Worm (Caenorhabditis elegans) whole organism, L1 larva: ENCODE measurements around the gene F54D5.17.
A peak's percentile ranks its signal among the peaks of the same experiment; 100 is the strongest.
"Not testable (repeated sequence)": the region's sequence is repeated elsewhere in the genome, so short reads cannot be mapped to it uniquely, and the experiment has no call there.

Experiments
- C04F5.9 ChIP-seq: sonication (generic microtip); optimal IDR thresholded peaks from 2 replicates; lab custom pipeline; 2016; ENCODE audit warnings: missing genetic modification characterization, missing compliant biosample characterization
- C16A3.4 ChIP-seq: fragments of 150-350 bp; optimal IDR thresholded peaks from 2 replicates; lab custom pipeline; 2014; ENCODE audit warnings: missing biosample characterization, missing genetic modification characterization
- C34B4.2 ChIP-seq: sonication (generic microtip); optimal IDR thresholded peaks from 2 replicates; lab custom pipeline; 2017; ENCODE audit warnings: mild to moderate bottlenecking, missing genetic modification characterization, missing compliant biosample characterization
- Y116A8C.19 ChIP-seq: sonication (generic microtip); optimal IDR thresholded peaks from 2 replicates; lab custom pipeline; 2016; ENCODE audit warnings: missing compliant biosample characterization, missing genetic modification characterization, borderline replicate concordance
- aha-1 ChIP-seq: fragments of 150-350 bp; optimal IDR thresholded peaks from 2 replicates; lab custom pipeline; 2014; ENCODE audit warnings: missing biosample characterization, missing genetic modification characterization
- ama-1 ChIP-seq: fragments of 150-350 bp; optimal IDR thresholded peaks from 2 replicates; lab custom pipeline; 2014
- ceh-8 ChIP-seq: fragments of 200-800 bp; sonication (Bioruptor generic); optimal IDR thresholded peaks from 2 replicates; lab custom pipeline; 2018; ENCODE audit warnings: mild to moderate bottlenecking, missing genetic modification characterization, moderate library complexity, missing compliant biosample characterization
- ceh-88 ChIP-seq: fragments of 200-800 bp; sonication (Bioruptor generic); IDR thresholded peaks from 2 replicates; pipeline ENCODE4 v1.3.6; 2022; ENCODE audit warnings: missing genetic modification characterization, missing compliant biosample characterization
- ces-1 ChIP-seq: fragments of 150-350 bp; optimal IDR thresholded peaks from 2 replicates; lab custom pipeline; 2014; ENCODE audit warnings: missing biosample characterization, missing genetic modification reagents, missing genetic modification characterization
- dpl-1 ChIP-seq, 3 experiments: fragments of 150-350 bp in 2 of 3; sonication (generic microtip) in 1 of 3; optimal IDR thresholded peaks; 2 replicates each; lab custom pipeline; 2014 to 2017; ENCODE audit warnings: missing biosample characterization in 3 of 3, missing genetic modification characterization in 3 of 3, missing genetic modification reagents in 3 of 3
- dsc-1 ChIP-seq: sonication (generic microtip); optimal IDR thresholded peaks from 2 replicates; lab custom pipeline; 2016; ENCODE audit warnings: mild to moderate bottlenecking, missing genetic modification characterization, missing compliant biosample characterization
- elt-2 ChIP-seq: sonication (generic microtip); optimal IDR thresholded peaks from 2 replicates; lab custom pipeline; 2016; ENCODE audit warnings: missing genetic modification characterization, mild to moderate bottlenecking, inconsistent platforms, missing compliant biosample characterization, missing genetic modification reagents
- ets-5 ChIP-seq: fragments of 200-800 bp; sonication (Bioruptor generic); IDR thresholded peaks from 2 replicates; pipeline ENCODE4 v1.3.6; 2022; ENCODE audit warnings: missing genetic modification characterization, missing compliant biosample characterization
- fkh-10 ChIP-seq: sonication (generic microtip); optimal IDR thresholded peaks from 2 replicates; lab custom pipeline; 2017; ENCODE audit warnings: missing biosample characterization, missing genetic modification reagents, missing genetic modification characterization
- fkh-4 ChIP-seq: sonication (generic microtip); optimal IDR thresholded peaks from 2 replicates; lab custom pipeline; 2016; ENCODE audit warnings: missing compliant biosample characterization, missing genetic modification characterization, borderline replicate concordance
- grh-1 ChIP-seq: fragments of 200-800 bp; sonication (Bioruptor generic); IDR thresholded peaks from 2 replicates; pipeline ENCODE4 v1.3.6; 2022; ENCODE audit warnings: missing genetic modification reagents, missing genetic modification characterization, missing compliant biosample characterization
- hlh-17 ChIP-seq: fragments of 200-800 bp; sonication (Bioruptor generic); optimal IDR thresholded peaks from 2 replicates; lab custom pipeline; 2018; ENCODE audit warnings: missing genetic modification characterization, mild to moderate bottlenecking, missing compliant biosample characterization, moderate library complexity, borderline replicate concordance
- hlh-4 ChIP-seq: sonication (generic microtip); optimal IDR thresholded peaks from 2 replicates; lab custom pipeline; 2016; ENCODE audit warnings: mild to moderate bottlenecking, missing genetic modification characterization, missing compliant biosample characterization
- isw-1 ChIP-seq: fragments of 200-800 bp; sonication (Bioruptor generic); IDR thresholded peaks from 2 replicates; pipeline ENCODE4 v1.3.6; 2022; ENCODE audit warnings: missing genetic modification characterization, missing compliant biosample characterization
- lin-13 ChIP-seq: fragments of 150-350 bp; optimal IDR thresholded peaks from 2 replicates; lab custom pipeline; 2014; ENCODE audit warnings: missing biosample characterization, missing genetic modification reagents, missing genetic modification characterization
- lin-15B ChIP-seq: fragments of 150-350 bp; sonication (generic microtip); optimal IDR thresholded peaks from 3 replicates; lab custom pipeline; 2014; ENCODE audit warnings: missing biosample characterization, missing genetic modification characterization
- lin-35 ChIP-seq, 2 experiments: fragments of 150-350 bp; optimal IDR thresholded peaks; 2 replicates each; lab custom pipeline; 2014; ENCODE audit warnings: missing biosample characterization in 2 of 2, missing genetic modification characterization in 2 of 2, missing genetic modification reagents in 2 of 2
- lin-39 ChIP-seq: fragments of 150-350 bp; optimal IDR thresholded peaks from 2 replicates; lab custom pipeline; 2014; ENCODE audit warnings: missing biosample characterization, missing genetic modification reagents, missing genetic modification characterization
- lir-3 ChIP-seq: sonication (generic microtip); optimal IDR thresholded peaks from 2 replicates; lab custom pipeline; 2016; ENCODE audit warnings: mild to moderate bottlenecking, missing genetic modification characterization, moderate library complexity, missing compliant biosample characterization; ENCODE audit not compliant: poor library complexity
- lsy-2 ChIP-seq, 2 experiments: fragments of 150-350 bp; optimal IDR thresholded peaks; 2 replicates each; lab custom pipeline; 2014; ENCODE audit warnings: missing biosample characterization in 2 of 2, missing genetic modification characterization in 2 of 2
- nhr-12 ChIP-seq: sonication (generic microtip); optimal IDR thresholded peaks from 2 replicates; lab custom pipeline; 2017; ENCODE audit warnings: missing biosample characterization, missing genetic modification characterization
- nhr-19 ChIP-seq: fragments of 200-800 bp; sonication (Bioruptor generic); conservative IDR thresholded peaks from 2 replicates; pipeline ENCODE4 v1.3.6; 2022; ENCODE audit warnings: missing genetic modification characterization, missing compliant biosample characterization
- nhr-237 ChIP-seq: fragments of 150-350 bp; optimal IDR thresholded peaks from 2 replicates; lab custom pipeline; 2014; ENCODE audit warnings: missing biosample characterization, missing genetic modification characterization
- nhr-28 ChIP-seq: fragments of 150-350 bp; optimal IDR thresholded peaks from 2 replicates; lab custom pipeline; 2014; ENCODE audit warnings: missing biosample characterization, missing genetic modification characterization
- nhr-76 ChIP-seq: sonication (generic microtip); optimal IDR thresholded peaks from 2 replicates; lab custom pipeline; 2017; ENCODE audit warnings: missing biosample characterization, missing genetic modification characterization
- nhr-85 ChIP-seq: sonication (generic microtip); peaks from one replicate; lab custom pipeline; 2016; ENCODE audit warnings: missing genetic modification characterization, inconsistent platforms, missing compliant biosample characterization
- pax-3 ChIP-seq: fragments of 200-800 bp; sonication (Bioruptor generic); optimal IDR thresholded peaks from 2 replicates; lab custom pipeline; 2018; ENCODE audit warnings: mild to moderate bottlenecking, missing genetic modification characterization, moderate library complexity, missing compliant biosample characterization
- rnt-1 ChIP-seq: sonication (generic microtip); optimal IDR thresholded peaks from 2 replicates; lab custom pipeline; 2016; ENCODE audit warnings: mild to moderate bottlenecking, missing genetic modification characterization, moderate library complexity, missing compliant biosample characterization
- skn-1 ChIP-seq: fragments of 150-350 bp; optimal IDR thresholded peaks from 2 replicates; lab custom pipeline; 2014; ENCODE audit warnings: missing biosample characterization, missing genetic modification characterization
- snpc-4 ChIP-seq: fragments of 150-350 bp; optimal IDR thresholded peaks from 2 replicates; lab custom pipeline; 2014; ENCODE audit warnings: missing biosample characterization, missing genetic modification characterization
- snu-23 ChIP-seq: sonication (generic microtip); optimal IDR thresholded peaks from 2 replicates; lab custom pipeline; 2016; ENCODE audit warnings: missing genetic modification characterization, missing compliant biosample characterization
- sptf-1 ChIP-seq: fragments of 150-350 bp; optimal IDR thresholded peaks from 2 replicates; lab custom pipeline; 2014; ENCODE audit warnings: missing biosample characterization, missing genetic modification characterization
- tbx-2 ChIP-seq: sonication (generic microtip); optimal IDR thresholded peaks from 2 replicates; lab custom pipeline; 2016; ENCODE audit warnings: missing genetic modification characterization, missing compliant biosample characterization
- unc-130 ChIP-seq: fragments of 150-350 bp; optimal IDR thresholded peaks from 2 replicates; lab custom pipeline; 2017; ENCODE audit warnings: missing biosample characterization, missing genetic modification characterization, inconsistent platforms
- unc-30 ChIP-seq: sonication (generic microtip); optimal IDR thresholded peaks from 2 replicates; lab custom pipeline; 2017; ENCODE audit warnings: missing biosample characterization, missing genetic modification characterization
- unc-62 ChIP-seq: fragments of 150-350 bp; optimal IDR thresholded peaks from 2 replicates; lab custom pipeline; 2014; ENCODE audit warnings: missing biosample characterization, missing genetic modification reagents, missing genetic modification characterization
- unc-86 ChIP-seq: sonication (generic microtip); optimal IDR thresholded peaks from 2 replicates; lab custom pipeline; 2016; ENCODE audit warnings: missing genetic modification characterization, missing compliant biosample characterization
- unc-98 ChIP-seq: fragments of 200-800 bp; sonication (Bioruptor generic); IDR thresholded peaks from 2 replicates; pipeline ENCODE4 v1.3.6; 2022; ENCODE audit warnings: missing genetic modification characterization, missing compliant biosample characterization
- vab-15 ChIP-seq: sonication (generic microtip); optimal IDR thresholded peaks from 2 replicates; lab custom pipeline; 2017; ENCODE audit warnings: missing genotype, mild to moderate bottlenecking, missing genetic modification characterization, missing compliant biosample characterization
- ztf-11 ChIP-seq, 2 experiments: sonication (generic microtip); optimal IDR thresholded peaks; 2 replicates each; lab custom pipeline; 2016 to 2017; ENCODE audit warnings: missing genetic modification characterization in 2 of 2, missing biosample characterization in 1 of 2, missing compliant biosample characterization in 1 of 2
- ztf-4 ChIP-seq: fragments of 150-350 bp; optimal IDR thresholded peaks from 2 replicates; lab custom pipeline; 2014; ENCODE audit warnings: missing biosample characterization, missing genetic modification characterization

F54D5.17 gene

ce11 chrII:11547254-11547687 is 9.2 kb upstream of the F54D5.17 start, which contains the start of gene F54D5.7 (continued):
- peak; percentile 52 for TF ChIP-seq elt-2 (tag; lab: Kevin White, UChicago)
- peak; percentile 11 for TF ChIP-seq tbx-2 (tag; lab: Kevin White, UChicago)
- TF ChIP-seq lsy-2 (tag; optimal IDR thresholded peaks at IDR 0.05; lab: Kevin White, UChicago) = peak; percentile 17 to 69
- TF ChIP-seq pax-3 (tag; lab: Kevin White, UChicago) = no peak
- TF ChIP-seq nhr-28 (tag; lab: Kevin White, UChicago) = no peak
- TF ChIP-seq vab-15 (tag; lab: Kevin White, UChicago) = no peak
- TF ChIP-seq C04F5.9 (tag; lab: Kevin White, UChicago) = no peak
- TF ChIP-seq ceh-88 (GFP tag; lab: Robert Waterston, UW) = no peak
- TF ChIP-seq ces-1 (GFP tag; lab: Kevin White, UChicago) = no peak
- no peak for TF ChIP-seq unc-30 (tag; lab: Kevin White, UChicago)
- TF ChIP-seq lin-35 (GFP tag; optimal IDR thresholded peaks at IDR 0.05; lab: Kevin White, UChicago) = peak in 1 of 2 experiments; percentile 59
- peak; percentile 36; the same call in 1 of the 2 replicates for TF ChIP-seq grh-1 (GFP tag; lab: Robert Waterston, UW)
- no peak for TF ChIP-seq unc-62
- TF ChIP-seq fkh-10 (GFP tag; lab: Kevin White, UChicago) = no peak
- no peak for TF ChIP-seq hlh-17 (GFP tag; lab: Kevin White, UChicago)
- TF ChIP-seq ztf-11 (tag; optimal IDR thresholded peaks at IDR 0.05; lab: Kevin White, UChicago) = peak in 1 of 2 experiments; percentile 37
- peak; percentile 65 for TF ChIP-seq nhr-19
- peak; percentile 23 for TF ChIP-seq C16A3.4 (tag; lab: Kevin White, UChicago)
- TF ChIP-seq nhr-76 (tag; lab: Kevin White, UChicago) = no peak
- no peak for TF ChIP-seq nhr-12 (tag; lab: Kevin White, UChicago)
- TF ChIP-seq ztf-4 = peak; percentile 56
- peak; percentile 11 for TF ChIP-seq unc-130 (tag; lab: Kevin White, UChicago)
- TF ChIP-seq isw-1 = no peak
- TF ChIP-seq unc-98 = no peak
- TF ChIP-seq hlh-4 = no peak
- TF ChIP-seq rnt-1 (tag; lab: Kevin White, UChicago) = peak; percentile 34
- TF ChIP-seq ama-1 (lab: Kevin White, UChicago) = peak; percentile 99
- TF ChIP-seq aha-1 (tag; lab: Kevin White, UChicago) = no peak
- TF ChIP-seq sptf-1 (tag; lab: Kevin White, UChicago) = no peak
- peak; percentile 26 to 39 (median 38) for TF ChIP-seq dpl-1 (GFP tag; optimal IDR thresholded peaks at IDR 0.05; lab: Kevin White, UChicago)
- peak; percentile 90 for TF ChIP-seq skn-1
- no peak for TF ChIP-seq lin-39
- TF ChIP-seq ets-5 (GFP tag; lab: Robert Waterston, UW) = no peak
- no peak for TF ChIP-seq fkh-4 (tag; lab: Kevin White, UChicago)
- TF ChIP-seq, all 84 proteins: peak for 36

- TF ChIP-seq grh-1 (GFP tag; lab: Robert Waterston, UW); lin-15B (tag; lab: Kevin White, UChicago); nhr-19: not testable (repeated sequence)
Observed at ce11 chrII:11551981-11552380, 4.5 kb upstream of the F54D5.17 start, which contains the start of gene dhgd-1. dhgd-1 (minus strand) TSS chrII:11552081.

ce11 chrII:11555634-11556033 is 804 bp upstream of the F54D5.17 start, which contains the start of gene F54D5.24:
F54D5.24 (plus strand) TSS chrII:11555949.
- TF ChIP-seq unc-130 (tag; lab: Kevin White, UChicago) (no peak), nhr-12 (tag; lab: Kevin White, UChicago) (no peak), lsy-2 (tag; optimal IDR thresholded peaks at IDR 0.05; lab: Kevin White, UChicago) (no peak), Y116A8C.19 (tag; lab: Kevin White, UChicago) (no peak)
- TF ChIP-seq, all 84 proteins: peak for 0

ce11 chrII:11564127-11564526 is 7.7 kb downstream of the F54D5.17 start, which contains the start of gene F54D5.15:
F54D5.15 (minus strand) TSS chrII:11564227.
- TF ChIP-seq snpc-4 (tag; lab: Kevin White, UChicago) (no peak), ceh-8 (GFP tag; lab: Kevin White, UChicago) (no peak), lin-13 (no peak), C34B4.2 (tag; lab: Kevin White, UChicago) (no peak), unc-86 (no peak), ama-1 (lab: Kevin White, UChicago) (no peak), Y116A8C.19 (tag; lab: Kevin White, UChicago) (no peak), nhr-237 (no peak), dsc-1 (tag; lab: Kevin White, UChicago) (no peak), ceh-88 (GFP tag; lab: Robert Waterston, UW) (no peak), lir-3 (tag; lab: Kevin White, UChicago) (no peak), hlh-17 (GFP tag; lab: Kevin White, UChicago) (no peak), snu-23 (no peak), ztf-4 (no peak), nhr-85 (tag; lab: Kevin White, UChicago) (no peak), lin-15B (tag; lab: Kevin White, UChicago) (no peak)
